Fruit fly (Drosophila melanogaster) whole organism, pupa: ENCODE measurements around the gene CG11964.

Source experiments
- CG10348 ChIP-seq: fragments of 200-800 bp; sonication (Bioruptor generic); IDR thresholded peaks from 2 replicates; pipeline ENCODE4 v1.3.6; 2022; ENCODE audit warnings: missing biosample characterization, missing genetic modification characterization
- CG12605 ChIP-seq: fragments of 200-800 bp; sonication (Bioruptor generic); IDR thresholded peaks from 2 replicates; pipeline ENCODE4 v1.3.6; 2022; ENCODE audit warnings: missing biosample characterization, missing genetic modification characterization
- CG13204 ChIP-seq: fragments of 200-800 bp; sonication (Bioruptor generic); optimal IDR thresholded peaks from 2 replicates; lab custom pipeline; 2018; ENCODE audit warnings: missing biosample characterization, mild to moderate bottlenecking, missing genetic modification characterization, moderate library complexity
- CG14655 ChIP-seq: fragments of 200-800 bp; sonication (Bioruptor generic); optimal IDR thresholded peaks from 3 replicates; lab custom pipeline; 2017; ENCODE audit warnings: mild to moderate bottlenecking, missing biosample characterization, missing genetic modification reagents, missing genetic modification characterization
- CG15710 ChIP-seq: fragments of 200-800 bp; sonication (Bioruptor generic); optimal IDR thresholded peaks from 2 replicates; lab custom pipeline; 2018; ENCODE audit warnings: missing biosample characterization, mild to moderate bottlenecking, missing genetic modification characterization, moderate library complexity
- CG17806 ChIP-seq: fragments of 200-800 bp; sonication (Bioruptor generic); optimal IDR thresholded peaks from 2 replicates; lab custom pipeline; 2018; ENCODE audit warnings: missing biosample characterization, mild to moderate bottlenecking, missing genetic modification characterization, moderate library complexity
- CG32121 ChIP-seq: fragments of 200-800 bp; sonication (Bioruptor generic); IDR thresholded peaks from 2 replicates; pipeline ENCODE4 v1.3.6; 2022; ENCODE audit warnings: missing biosample characterization, missing genetic modification characterization
- CG34367 ChIP-seq: fragments of 200-800 bp; sonication (Bioruptor generic); optimal IDR thresholded peaks from 2 replicates; lab custom pipeline; 2018; ENCODE audit warnings: missing biosample characterization, mild to moderate bottlenecking, missing genetic modification characterization
- CG4496 ChIP-seq: fragments of 200-800 bp; sonication (Bioruptor generic); IDR thresholded peaks from 3 replicates; pipeline ENCODE4 v1.3.6; 2022; ENCODE audit warnings: missing biosample characterization, missing genetic modification characterization
- CG8159 ChIP-seq: fragments of 200-800 bp; sonication (Bioruptor generic); optimal IDR thresholded peaks from 3 replicates; lab custom pipeline; 2018; ENCODE audit warnings: missing biosample characterization, mild to moderate bottlenecking, missing genetic modification characterization, moderate library complexity
- CG8301 ChIP-seq: fragments of 200-800 bp; sonication (Bioruptor generic); optimal IDR thresholded peaks from 2 replicates; lab custom pipeline; 2018; ENCODE audit warnings: missing biosample characterization, mild to moderate bottlenecking, missing genetic modification characterization
- CG9948 ChIP-seq: fragments of 200-800 bp; sonication (Bioruptor generic); optimal IDR thresholded peaks from 2 replicates; lab custom pipeline; 2018; ENCODE audit warnings: missing biosample characterization, mild to moderate bottlenecking, missing genetic modification characterization, moderate library complexity
- D1 ChIP-seq: fragments of 200-800 bp; sonication (Bioruptor generic); optimal IDR thresholded peaks from 2 replicates; lab custom pipeline; 2018; ENCODE audit warnings: missing biosample characterization, mild to moderate bottlenecking, missing genetic modification characterization, moderate library complexity
- EcR ChIP-seq: fragments of 200-800 bp; sonication (Bioruptor generic); optimal IDR thresholded peaks from 3 replicates; lab custom pipeline; 2019; ENCODE audit warnings: missing biosample characterization, missing genetic modification characterization, mild to moderate bottlenecking, moderate library complexity, missing genetic modification reagents
- Ets98B ChIP-seq: fragments of 200-800 bp; sonication (Bioruptor generic); IDR thresholded peaks from 2 replicates; pipeline ENCODE4 v1.3.6; 2022; ENCODE audit warnings: missing biosample characterization, missing genetic modification characterization
- Pif1A ChIP-seq: fragments of 200-800 bp; sonication (Bioruptor generic); optimal IDR thresholded peaks from 3 replicates; lab custom pipeline; 2016; ENCODE audit warnings: missing biosample characterization, missing genetic modification characterization
- Pif1B ChIP-seq: fragments of 200-800 bp; sonication (Bioruptor generic); optimal IDR thresholded peaks from 3 replicates; lab custom pipeline; 2016; ENCODE audit warnings: missing biosample characterization, missing genetic modification characterization
- Snoo ChIP-seq: fragments of 200-800 bp; sonication (Bioruptor generic); optimal IDR thresholded peaks from 3 replicates; lab custom pipeline; 2017; ENCODE audit warnings: missing biosample characterization, mild to moderate bottlenecking, missing genetic modification characterization, inconsistent platforms
- fd96Ca ChIP-seq: fragments of 200-800 bp; sonication (Bioruptor generic); IDR thresholded peaks from 3 replicates; pipeline ENCODE4 v1.3.6; 2022; ENCODE audit warnings: missing biosample characterization, missing genetic modification characterization
- gl ChIP-seq: fragments of 200-800 bp; sonication (Bioruptor generic); optimal IDR thresholded peaks from 2 replicates; lab custom pipeline; 2018; ENCODE audit warnings: missing biosample characterization, mild to moderate bottlenecking, missing genetic modification characterization
- rn ChIP-seq: fragments of 200-800 bp; sonication (Bioruptor generic); IDR thresholded peaks from 2 replicates; pipeline ENCODE4 v1.3.6; 2022; ENCODE audit warnings: missing biosample characterization, missing genetic modification characterization

Gene CG11964

DNA sequence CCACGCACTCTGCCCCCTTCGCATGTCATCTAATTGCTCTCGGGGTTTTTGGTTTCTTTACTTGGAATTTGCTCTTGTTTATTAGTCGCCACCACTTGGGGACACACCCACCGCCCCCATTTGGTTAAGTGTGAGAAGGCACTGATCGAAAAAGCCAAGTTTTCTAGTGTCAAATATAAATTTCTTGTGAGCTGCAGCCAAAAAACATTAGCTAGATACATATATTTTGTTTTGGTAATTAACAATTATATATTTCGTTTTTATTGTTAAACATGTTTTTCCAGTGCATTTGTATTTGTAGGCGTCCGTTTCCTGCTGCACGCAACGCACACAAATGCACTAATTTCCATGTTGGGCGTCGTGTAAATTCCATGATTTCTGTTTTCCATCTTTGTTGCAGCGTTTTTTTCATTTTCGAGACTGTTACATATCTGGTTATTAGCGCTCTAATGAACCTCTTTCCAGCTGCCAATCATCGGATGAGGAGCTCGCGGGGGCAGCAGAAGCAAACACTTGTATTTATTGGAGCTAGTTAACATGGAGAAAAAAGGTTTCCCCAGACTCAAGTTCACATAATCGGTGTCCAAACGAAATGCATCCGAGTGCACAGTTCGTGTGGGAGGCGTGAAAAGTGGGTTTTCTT is 24.6 kb downstream of the CG11964 start:
- TF ChIP-seq rn (GFP tag; lab: Robert Waterston, UW) (no peak), D1 (tag; lab: Kevin White, UChicago) (no peak), CG10348 (no peak), CG17806 (no peak), Pif1B (GFP tag; lab: Kevin White, UChicago) (no peak), CG15710 (tag; lab: Kevin White, UChicago) (no peak), CG34367 (no peak), CG12605 (GFP tag; lab: Robert Waterston, UW) (peak; percentile 43), CG32121 (GFP tag; lab: Robert Waterston, UW) (peak; percentile 68), fd96Ca (GFP tag; lab: Robert Waterston, UW) (peak; percentile 58; the same call in 2 of the 3 replicates), Snoo (tag; lab: Kevin White, UChicago) (no peak), CG8301 (tag; lab: Kevin White, UChicago) (no peak), EcR (GFP tag; lab: Kevin White, UChicago) (no peak), gl (tag; lab: Kevin White, UChicago) (no peak), Pif1A (GFP tag; lab: Kevin White, UChicago) (peak; percentile 51), Ets98B (GFP tag; lab: Robert Waterston, UW) (peak; percentile 79), CG14655 (GFP tag; lab: Kevin White, UChicago) (peak; percentile 52), CG8159 (tag; lab: Kevin White, UChicago) (no peak), CG13204 (no peak), CG4496 (GFP tag; lab: Robert Waterston, UW) (peak; percentile 81), CG9948 (tag; lab: Kevin White, UChicago) (no peak)

DNA sequence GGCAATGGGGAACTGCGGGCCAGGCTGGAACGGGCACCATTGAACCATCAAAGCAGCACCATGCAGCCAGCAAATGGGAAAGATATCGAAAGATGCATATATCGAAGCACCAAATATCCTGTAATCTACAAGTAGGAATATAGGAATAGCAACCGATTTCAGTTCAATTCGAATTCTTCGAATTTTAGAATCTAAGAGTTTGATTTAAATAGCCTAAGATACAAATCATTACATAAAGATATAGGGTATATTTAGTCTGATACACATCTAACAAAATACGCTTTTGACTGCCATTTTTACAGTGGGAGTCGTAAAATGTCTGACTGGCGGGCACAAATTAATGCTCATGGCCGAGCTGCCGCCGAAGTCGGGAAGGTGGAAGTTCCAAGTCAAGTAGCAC is 26.0 kb downstream of the CG11964 start:
- TF ChIP-seq CG17806, result no peak
- no peak for TF ChIP-seq EcR (GFP tag; lab: Kevin White, UChicago)
- peak; percentile 1 for TF ChIP-seq Pif1A (GFP tag; lab: Kevin White, UChicago)
- peak; percentile 2 for TF ChIP-seq CG9948 (tag; lab: Kevin White, UChicago)
- no peak for TF ChIP-seq Ets98B (GFP tag; lab: Robert Waterston, UW)
- TF ChIP-seq CG15710 (tag; lab: Kevin White, UChicago), result no peak
- TF ChIP-seq rn (GFP tag; lab: Robert Waterston, UW), result no peak
- TF ChIP-seq CG12605 (GFP tag; lab: Robert Waterston, UW), result 0 out of 2 replicates have a peak, but pooled peaks have one; percentile 23
- no peak for TF ChIP-seq D1 (tag; lab: Kevin White, UChicago)
- TF ChIP-seq fd96Ca (GFP tag; lab: Robert Waterston, UW), result no peak
- TF ChIP-seq CG14655 (GFP tag; lab: Kevin White, UChicago), result peak; percentile 46
- TF ChIP-seq CG34367, result no peak
- peak; percentile 26; the same call in 1 of the 3 replicates for TF ChIP-seq CG4496 (GFP tag; lab: Robert Waterston, UW)
- TF ChIP-seq CG8301 (tag; lab: Kevin White, UChicago), result peak; percentile 58
- TF ChIP-seq CG32121 (GFP tag; lab: Robert Waterston, UW), result peak; percentile 53; the same call in 1 of the 2 replicates
- TF ChIP-seq CG8159 (tag; lab: Kevin White, UChicago), result no peak
- TF ChIP-seq, all 21 proteins: peak for 7

DNA sequence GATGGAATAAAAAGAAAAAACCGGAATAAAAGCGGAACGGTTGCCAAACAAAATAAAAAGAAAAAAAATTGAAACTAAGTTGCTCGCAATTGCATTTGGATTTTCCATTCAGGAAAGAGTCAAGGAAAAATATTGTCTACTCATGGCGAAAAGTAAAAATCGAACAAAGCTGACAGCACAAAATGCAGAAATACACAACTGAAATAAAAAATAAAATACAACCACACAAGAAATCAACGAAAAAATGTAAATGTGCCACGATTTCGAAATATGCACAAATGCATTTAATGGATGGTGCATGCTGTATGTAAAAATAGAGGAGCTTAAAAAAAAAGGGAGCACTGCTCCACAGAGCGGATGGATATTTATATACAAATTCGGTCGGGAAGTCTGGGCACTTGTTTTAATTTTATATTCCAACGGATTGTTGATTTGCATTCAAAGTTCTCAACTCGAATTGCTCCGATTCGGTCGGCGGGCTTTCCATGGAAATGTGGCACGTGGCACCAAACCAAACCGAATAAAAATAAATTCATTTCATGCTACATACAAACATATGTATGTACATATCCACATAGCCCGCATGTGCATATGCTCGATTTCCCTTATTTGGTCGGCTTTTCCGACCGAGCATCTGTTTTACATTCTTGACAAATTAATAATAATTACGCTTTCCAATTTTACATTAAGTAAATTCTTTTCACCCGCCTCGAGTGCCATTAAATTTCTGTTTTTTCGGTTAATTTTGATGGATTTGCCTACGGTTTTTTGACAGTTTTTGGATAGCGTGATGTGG is 29.1 kb downstream of the CG11964 start:
- TF ChIP-seq rn (GFP tag; lab: Robert Waterston, UW) (no peak), Ets98B (GFP tag; lab: Robert Waterston, UW) (no peak; the same call in 1 of the 2 replicates), CG13204 (no peak), CG8159 (tag; lab: Kevin White, UChicago) (no peak), fd96Ca (GFP tag; lab: Robert Waterston, UW) (no peak), Pif1A (GFP tag; lab: Kevin White, UChicago) (no peak), CG4496 (GFP tag; lab: Robert Waterston, UW) (0 out of 3 replicates have a peak, but pooled peaks have one; percentile 28), CG34367 (no peak), gl (tag; lab: Kevin White, UChicago) (no peak), CG8301 (tag; lab: Kevin White, UChicago) (no peak), CG17806 (no peak), CG12605 (GFP tag; lab: Robert Waterston, UW) (0 out of 2 replicates have a peak, but pooled peaks have one; percentile 26), D1 (tag; lab: Kevin White, UChicago) (no peak), CG10348 (no peak)

DNA sequence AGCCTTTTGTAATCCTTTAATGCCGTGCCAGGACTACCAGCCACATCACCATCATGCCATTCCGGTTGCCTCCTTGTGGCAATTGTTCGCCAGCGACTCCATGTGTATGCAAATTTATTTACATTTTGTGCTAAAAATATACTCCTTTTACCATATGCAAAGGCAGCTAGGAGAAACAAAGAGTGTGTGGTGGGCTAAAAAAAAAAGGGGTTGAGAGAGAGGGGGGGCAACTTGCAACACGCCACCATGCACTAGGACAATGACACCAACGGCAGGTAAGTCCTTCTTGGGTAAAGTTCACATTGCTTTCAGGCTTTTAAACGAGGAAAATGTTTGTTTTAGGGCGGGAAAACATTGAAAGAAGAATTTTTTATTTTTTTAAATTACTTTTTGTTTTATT is 29.9 kb downstream of the CG11964 start:
- TF ChIP-seq EcR (GFP tag; lab: Kevin White, UChicago) (peak; percentile 79), rn (GFP tag; lab: Robert Waterston, UW) (no peak), CG13204 (no peak)

DNA sequence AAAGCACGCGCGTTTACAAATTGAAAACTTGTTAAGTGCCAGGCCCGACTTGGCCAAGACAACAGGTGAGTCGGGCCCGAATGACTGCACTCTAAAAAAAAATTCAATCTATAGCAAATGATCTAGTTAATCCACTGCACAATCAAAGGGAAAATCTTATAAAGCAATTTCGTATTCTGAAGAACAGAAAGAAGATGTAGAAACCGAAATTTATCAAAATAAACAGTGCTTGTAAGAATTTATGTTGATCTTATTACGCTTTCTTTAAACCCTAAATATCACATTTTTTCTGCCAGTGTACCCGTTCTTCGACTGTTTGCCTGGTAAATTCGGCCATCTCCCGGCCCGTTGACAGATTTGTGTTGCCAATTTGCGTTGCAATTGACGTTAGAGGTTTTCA is 48.1 kb downstream of the CG11964 start:
- TF ChIP-seq CG15710 (tag; lab: Kevin White, UChicago), result peak; percentile 43
- TF ChIP-seq Pif1B (GFP tag; lab: Kevin White, UChicago), result peak; percentile 41
- TF ChIP-seq CG17806, result peak; percentile 42
- peak; percentile 38 for TF ChIP-seq Pif1A (GFP tag; lab: Kevin White, UChicago)
- peak; percentile 41 for TF ChIP-seq CG8159 (tag; lab: Kevin White, UChicago)
- peak; percentile 35 for TF ChIP-seq Snoo (tag; lab: Kevin White, UChicago)
- TF ChIP-seq CG32121 (GFP tag; lab: Robert Waterston, UW), result peak; percentile 81
- peak; percentile 75 for TF ChIP-seq CG14655 (GFP tag; lab: Kevin White, UChicago)
- TF ChIP-seq CG10348, result 0 out of 2 replicates have a peak, but pooled peaks have one; percentile 21
- TF ChIP-seq CG4496 (GFP tag; lab: Robert Waterston, UW), result peak; percentile 81
- no peak for TF ChIP-seq EcR (GFP tag; lab: Kevin White, UChicago)
- peak; percentile 81 for TF ChIP-seq CG8301 (tag; lab: Kevin White, UChicago)
- no peak for TF ChIP-seq CG13204
- TF ChIP-seq D1 (tag; lab: Kevin White, UChicago), result no peak
- TF ChIP-seq gl (tag; lab: Kevin White, UChicago), result no peak
- peak; percentile 30 for TF ChIP-seq CG9948 (tag; lab: Kevin White, UChicago)
- TF ChIP-seq Ets98B (GFP tag; lab: Robert Waterston, UW), result peak; percentile 83
- TF ChIP-seq fd96Ca (GFP tag; lab: Robert Waterston, UW), result 0 out of 3 replicates have a peak, but pooled peaks have one; percentile 38
- no peak for TF ChIP-seq CG34367
- TF ChIP-seq rn (GFP tag; lab: Robert Waterston, UW), result peak; percentile 30; the same call in 1 of the 2 replicates
- peak; percentile 73; the same call in 1 of the 2 replicates for TF ChIP-seq CG12605 (GFP tag; lab: Robert Waterston, UW)
